Fruit fly (Drosophila melanogaster) whole organism, embryonic: Measurements from ENCODE around the gene CG11912.

Experiments
- Asciz ChIP-seq: fragments of 200-800 bp; sonication (Bioruptor generic); optimal IDR thresholded peaks from 2 replicates; lab custom pipeline; 2017; ENCODE audit warnings: missing biosample characterization, mild to moderate bottlenecking, missing genetic modification characterization, missing genetic modification reagents
- Awh ChIP-seq: fragments of 200-800 bp; sonication (Bioruptor generic); IDR thresholded peaks from 2 replicates; pipeline ENCODE4, ENCODE4 v1.3.6; 2022; ENCODE audit warnings: missing biosample characterization, missing genetic modification characterization
- CG10366 ChIP-seq: fragments of 200-800 bp; sonication (Bioruptor generic); IDR thresholded peaks from 2 replicates; pipeline ENCODE4 v1.3.6; 2022; ENCODE audit warnings: missing biosample characterization, missing genetic modification characterization
- CG10959 ChIP-seq: fragments of 200-800 bp; sonication (Bioruptor generic); IDR thresholded peaks from 2 replicates; pipeline ENCODE4 v1.3.6; 2022; ENCODE audit warnings: missing biosample characterization, missing genetic modification characterization
- CG11093 ChIP-seq: fragments of 200-800 bp; sonication (Bioruptor generic); IDR thresholded peaks from 3 replicates; pipeline ENCODE4 v1.3.6; 2022; ENCODE audit warnings: missing biosample characterization, missing genetic modification characterization
- CG11504 ChIP-seq: fragments of 200-800 bp; sonication (Bioruptor generic); optimal IDR thresholded peaks from 3 replicates; lab custom pipeline; 2019; ENCODE audit warnings: missing biosample characterization, mild to moderate bottlenecking, missing genetic modification characterization, moderate library complexity
- CG11696 ChIP-seq: fragments of 200-800 bp; sonication (Bioruptor generic); IDR thresholded peaks from 2 replicates; pipeline ENCODE4 v1.3.6; 2022; ENCODE audit warnings: missing biosample characterization, missing genetic modification characterization
- CG12104 ChIP-seq: fragments of 200-800 bp; sonication (Bioruptor generic); optimal IDR thresholded peaks from 3 replicates; lab custom pipeline; 2016; ENCODE audit warnings: missing biosample characterization, missing genetic modification characterization
- CG12236 ChIP-seq: fragments of 200-800 bp; sonication (Bioruptor generic); optimal IDR thresholded peaks from 2 replicates; lab custom pipeline; 2016; ENCODE audit warnings: missing biosample characterization, missing genetic modification characterization
- CG12769 ChIP-seq: fragments of 200-800 bp; sonication (Bioruptor generic); optimal IDR thresholded peaks from 2 replicates; lab custom pipeline; 2019; ENCODE audit warnings: missing biosample characterization, mild to moderate bottlenecking, missing genetic modification characterization, moderate library complexity
- CG15479 ChIP-seq: fragments of 200-800 bp; sonication (Bioruptor generic); optimal IDR thresholded peaks from 3 replicates; lab custom pipeline; 2019; ENCODE audit warnings: missing biosample characterization, mild to moderate bottlenecking, missing genetic modification characterization, moderate library complexity
- CG18599 ChIP-seq: fragments of 200-800 bp; sonication (Bioruptor generic); optimal IDR thresholded peaks from 3 replicates; lab custom pipeline; 2017; ENCODE audit warnings: missing biosample characterization, missing genetic modification characterization, mild to moderate bottlenecking, moderate library complexity, missing genetic modification reagents
- CG18764 ChIP-seq: fragments of 200-800 bp; sonication (Bioruptor generic); optimal IDR thresholded peaks from 3 replicates; lab custom pipeline; 2016; ENCODE audit warnings: missing biosample characterization, missing genetic modification characterization
- CG2712 ChIP-seq: fragments of 200-800 bp; optimal IDR thresholded peaks from 3 replicates; lab custom pipeline; 2019; ENCODE audit warnings: missing biosample characterization, mild to moderate bottlenecking, missing genetic modification characterization, moderate library complexity
- CG3065 ChIP-seq: fragments of 200-800 bp; sonication (Bioruptor generic); optimal IDR thresholded peaks from 2 replicates; lab custom pipeline; 2016; ENCODE audit warnings: missing biosample characterization, missing genetic modification characterization
- CG31441 ChIP-seq: fragments of 200-800 bp; sonication (Bioruptor generic); IDR thresholded peaks from 2 replicates; pipeline ENCODE4 v1.3.6; 2022; ENCODE audit warnings: missing biosample characterization, missing genetic modification characterization
- CG3847 ChIP-seq: fragments of 200-800 bp; sonication (Bioruptor generic); IDR thresholded peaks from 2 replicates; pipeline ENCODE4 v1.3.6; 2022; ENCODE audit warnings: missing biosample characterization, missing genetic modification characterization
- CG42726 ChIP-seq: fragments of 200-800 bp; sonication (Bioruptor generic); IDR thresholded peaks from 2 replicates; pipeline ENCODE4 v1.3.6; 2022; ENCODE audit warnings: missing biosample characterization, missing genetic modification characterization; ENCODE audit not compliant: partially characterized antibody
- CG7745 ChIP-seq: fragments of 200-800 bp; sonication (Bioruptor generic); optimal IDR thresholded peaks from 2 replicates; lab custom pipeline; 2018; ENCODE audit warnings: missing biosample characterization, mild to moderate bottlenecking, missing genetic modification characterization, moderate library complexity
- Dad ChIP-seq: fragments of 200-800 bp; sonication (Bioruptor generic); optimal IDR thresholded peaks from 3 replicates; lab custom pipeline; 2016; ENCODE audit warnings: missing biosample characterization, missing genetic modification characterization
- Dip3 ChIP-seq: fragments of 200-800 bp; sonication (Bioruptor generic); optimal IDR thresholded peaks from 3 replicates; lab custom pipeline; 2016; ENCODE audit warnings: missing biosample characterization, missing genetic modification characterization
- Dref ChIP-seq: fragments of 200-800 bp; sonication (Bioruptor generic); IDR thresholded peaks from 2 replicates; pipeline ENCODE4 v1.3.6; 2022; ENCODE audit warnings: missing biosample characterization, missing genetic modification characterization
- Gsc ChIP-seq: fragments of 200-800 bp; sonication (Bioruptor generic); IDR thresholded peaks from 2 replicates; pipeline ENCODE4 v1.3.6; 2022; ENCODE audit warnings: missing biosample characterization, missing genetic modification characterization
- HLHmδ ChIP-seq: fragments of 200-800 bp; sonication (Bioruptor generic); optimal IDR thresholded peaks from 2 replicates; lab custom pipeline; 2018; ENCODE audit warnings: missing biosample characterization, mild to moderate bottlenecking, missing genetic modification characterization, moderate library complexity
- Hr39 ChIP-seq: fragments of >200 bp; optimal IDR thresholded peaks from 2 replicates; lab custom pipeline; 2017
- Lhr ChIP-seq: fragments of 200-800 bp; sonication (Bioruptor generic); optimal IDR thresholded peaks from 3 replicates; lab custom pipeline; 2017; ENCODE audit warnings: mild to moderate bottlenecking, missing biosample characterization, missing genetic modification reagents, missing genetic modification characterization
- Oaz ChIP-seq: fragments of 200-800 bp; sonication (Bioruptor generic); IDR thresholded peaks from 2 replicates; pipeline ENCODE4 v1.3.6; 2022; ENCODE audit warnings: missing biosample characterization, missing genetic modification characterization
- Taf1 ChIP-seq: fragments of 200-800 bp; sonication (Bioruptor generic); IDR thresholded peaks from 2 replicates; pipeline ENCODE4 v1.3.6; 2022; ENCODE audit warnings: missing biosample characterization, missing genetic modification characterization
- Xrp1 ChIP-seq: fragments of 200-800 bp; sonication (Bioruptor generic); IDR thresholded peaks from 2 replicates; pipeline ENCODE4 v1.3.6; 2022; ENCODE audit warnings: missing biosample characterization, missing genetic modification characterization
- ac ChIP-seq: fragments of 200-800 bp; sonication (Bioruptor generic); optimal IDR thresholded peaks from 3 replicates; lab custom pipeline; 2017; ENCODE audit warnings: missing biosample characterization, mild to moderate bottlenecking, missing genetic modification characterization
- ash1 ChIP-seq: fragments of 200-800 bp; sonication (Bioruptor generic); optimal IDR thresholded peaks from 2 replicates; lab custom pipeline; 2018; ENCODE audit warnings: missing biosample characterization, mild to moderate bottlenecking, missing genetic modification characterization
- cad ChIP-seq: fragments of >200 bp; optimal IDR thresholded peaks from 2 replicates; lab custom pipeline; 2017; ENCODE audit warnings: missing biosample characterization, missing genetic modification characterization
- caup ChIP-seq: fragments of 200-800 bp; sonication (Bioruptor generic); optimal IDR thresholded peaks from 3 replicates; lab custom pipeline; 2017; ENCODE audit warnings: missing biosample characterization, mild to moderate bottlenecking, missing genetic modification characterization, moderate library complexity; ENCODE audit not compliant: severe bottlenecking
- chinmo ChIP-seq: fragments of 200-800 bp; sonication (Bioruptor generic); IDR thresholded peaks from 4 replicates; pipeline ENCODE4 v1.3.6; 2022; ENCODE audit warnings: missing biosample characterization, missing genetic modification characterization; ENCODE audit not compliant: partially characterized antibody
- dati ChIP-seq: fragments of 200-800 bp; sonication (Bioruptor generic); IDR thresholded peaks from 2 replicates; pipeline ENCODE4 v1.3.6; 2022; ENCODE audit warnings: missing biosample characterization, missing genetic modification characterization
- dysf ChIP-seq: fragments of 200-800 bp; sonication (Bioruptor generic); IDR thresholded peaks from 3 replicates; pipeline ENCODE4 v1.3.6; 2022; ENCODE audit warnings: missing biosample characterization, missing genetic modification characterization
- emc ChIP-seq: fragments of 200-800 bp; sonication (Bioruptor generic); optimal IDR thresholded peaks from 2 replicates; lab custom pipeline; 2016; ENCODE audit warnings: missing biosample characterization, missing genetic modification characterization
- eve ChIP-seq, 2 experiments: fragments of >200 bp; optimal IDR thresholded peaks; 2 replicates each; lab custom pipeline; 2017; ENCODE audit warnings: missing biosample characterization in 2 of 2, missing genetic modification characterization in 2 of 2
- onecut ChIP-seq: fragments of 200-800 bp; sonication (Bioruptor generic); IDR thresholded peaks from 2 replicates; pipeline ENCODE4 v1.3.6; 2022; ENCODE audit warnings: missing biosample characterization, missing genetic modification characterization
- pfk ChIP-seq: fragments of 200-800 bp; sonication (Bioruptor generic); optimal IDR thresholded peaks from 2 replicates; lab custom pipeline; 2018; ENCODE audit warnings: missing biosample characterization, mild to moderate bottlenecking, missing genetic modification characterization, moderate library complexity
- pnt ChIP-seq: fragments of 200-800 bp; sonication (Bioruptor generic); optimal IDR thresholded peaks from 3 replicates; lab custom pipeline; 2016; ENCODE audit warnings: missing biosample characterization, missing genetic modification characterization
- schlank ChIP-seq: fragments of 200-800 bp; sonication (Bioruptor generic); optimal IDR thresholded peaks from 2 replicates; lab custom pipeline; 2018; ENCODE audit warnings: missing biosample characterization, mild to moderate bottlenecking, missing genetic modification characterization
- sens-2 ChIP-seq: fragments of 200-800 bp; sonication (Bioruptor generic); IDR thresholded peaks from 2 replicates; pipeline ENCODE4 v1.3.6; 2022; ENCODE audit warnings: missing biosample characterization, missing genetic modification characterization
- shn ChIP-seq: fragments of 200-800 bp; sonication (Bioruptor generic); optimal IDR thresholded peaks from 3 replicates; lab custom pipeline; 2016; ENCODE audit warnings: missing biosample characterization, missing genetic modification characterization
- stwl ChIP-seq: fragments of 200-800 bp; sonication (Bioruptor generic); optimal IDR thresholded peaks from 3 replicates; lab custom pipeline; 2018; ENCODE audit warnings: missing biosample characterization, mild to moderate bottlenecking, missing genetic modification characterization, moderate library complexity
- tio ChIP-seq: fragments of 200-800 bp; sonication (Bioruptor generic); optimal IDR thresholded peaks from 2 replicates; lab custom pipeline; 2017; ENCODE audit warnings: missing biosample characterization, missing genetic modification characterization, inconsistent platforms
- tll ChIP-seq, 2 experiments: fragments of 200-800 bp in 1 of 2; fragments of >200 bp in 1 of 2; sonication (Bioruptor generic) in 1 of 2; optimal IDR thresholded peaks; 2 replicates each; lab custom pipeline; 2017 to 2019; ENCODE audit warnings: missing biosample characterization in 2 of 2, missing genetic modification characterization in 2 of 2, mild to moderate bottlenecking in 1 of 2, moderate library complexity in 1 of 2
- tna ChIP-seq: fragments of 200-800 bp; sonication (Bioruptor generic); IDR thresholded peaks from 2 replicates; pipeline ENCODE4 v1.3.6; 2022; ENCODE audit warnings: missing biosample characterization, missing genetic modification characterization; ENCODE audit not compliant: partially characterized antibody
- unc-4 ChIP-seq: fragments of 200-800 bp; sonication (Bioruptor generic); IDR thresholded peaks from 2 replicates; pipeline ENCODE4 v1.3.6; 2022; ENCODE audit warnings: missing biosample characterization, missing genetic modification characterization; ENCODE audit not compliant: partially characterized antibody
- wdn ChIP-seq: fragments of 200-800 bp; sonication (Bioruptor generic); IDR thresholded peaks from 2 replicates; pipeline ENCODE4 v1.3.6; 2022; ENCODE audit warnings: missing biosample characterization, missing genetic modification characterization
- yki ChIP-seq: fragments of >200 bp; optimal IDR thresholded peaks from 3 replicates; lab custom pipeline; 2018

CG11912 gene

DNA sequence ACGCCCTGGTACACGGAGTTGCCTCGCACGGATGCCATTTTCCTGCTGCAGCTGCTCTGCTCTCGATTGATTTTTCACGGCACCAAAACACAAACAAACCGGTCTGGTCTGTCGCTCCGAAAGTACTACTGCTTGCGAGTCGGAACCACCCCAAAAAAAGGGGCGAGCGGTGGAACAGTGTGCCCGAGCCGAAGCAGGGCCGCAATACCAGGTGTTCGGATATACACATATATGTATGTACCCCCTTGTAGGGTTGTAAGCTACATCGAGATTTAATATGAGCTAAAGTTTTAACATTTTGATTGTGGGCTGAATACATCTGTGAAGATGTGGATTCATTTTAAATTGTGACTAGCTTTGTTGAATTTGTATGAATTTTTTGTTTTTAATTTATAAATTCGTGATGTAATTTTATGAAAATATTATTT is 33.4 kb downstream of the CG11912 start (continued):
- 0 out of 2 replicates have a peak, but pooled peaks have one; percentile 14 for TF ChIP-seq tna
- TF ChIP-seq ac = peak; percentile 19
- 0 out of 2 replicates have a peak, but pooled peaks have one; percentile 33 for TF ChIP-seq sens-2 (GFP tag; lab: Robert Waterston, UW)
- peak; percentile 52 for TF ChIP-seq Asciz
- TF ChIP-seq caup (GFP tag; lab: Kevin White, UChicago) = peak; percentile 71
- peak; percentile 45 for TF ChIP-seq CG2712 (tag; lab: Kevin White, UChicago)
- no peak for TF ChIP-seq CG11696
- no peak for TF ChIP-seq Hr39 (lab: Kevin White, UChicago)
- TF ChIP-seq Xrp1 (GFP tag; lab: Robert Waterston, UW) = peak; percentile 56; the same call in 1 of the 2 replicates
- peak; percentile 50 for TF ChIP-seq Lhr (GFP tag; lab: Kevin White, UChicago)
- no peak for TF ChIP-seq CG10366 (GFP tag; lab: Robert Waterston, UW)
- peak; percentile 1 for TF ChIP-seq pnt (GFP tag; lab: Kevin White, UChicago)
- TF ChIP-seq Awh (GFP tag; lab: Robert Waterston, UW) = peak; percentile 53
- no peak; the same call in 1 of the 2 replicates for TF ChIP-seq CG31441 (GFP tag; lab: Robert Waterston, UW)
- peak; percentile 52 for TF ChIP-seq CG3847 (GFP tag; lab: Robert Waterston, UW)
- TF ChIP-seq HLHmδ (GFP tag; lab: Kevin White, UChicago) = peak; percentile 92
- peak; percentile 69 for TF ChIP-seq CG12769 (tag; lab: Kevin White, UChicago)
- no peak for TF ChIP-seq CG7745 (tag; lab: Kevin White, UChicago)
- TF ChIP-seq cad (GFP tag; lab: Kevin White, UChicago) = no peak
- TF ChIP-seq tio = no peak
- TF ChIP-seq tll (GFP tag; optimal IDR thresholded peaks at IDR 0.05; lab: Kevin White, UChicago) = no peak
- TF ChIP-seq pfk (GFP tag; lab: Kevin White, UChicago) = peak; percentile 4
- TF ChIP-seq CG11093 = no peak
- TF ChIP-seq Oaz (GFP tag; lab: Robert Waterston, UW) = no peak
- no peak for TF ChIP-seq emc
- TF ChIP-seq Taf1 (GFP tag; lab: Robert Waterston, UW) = no peak
- no peak for TF ChIP-seq CG12104 (GFP tag; lab: Kevin White, UChicago)
- TF ChIP-seq CG18764 (GFP tag; lab: Kevin White, UChicago) = no peak
- TF ChIP-seq CG11504 (tag; lab: Kevin White, UChicago) = peak; percentile 70
- peak; percentile 74 for TF ChIP-seq CG42726 (GFP tag; lab: Robert Waterston, UW)
- TF ChIP-seq CG18599 = peak; percentile 70
- no peak for TF ChIP-seq CG15479
- peak; percentile 43; the same call in 1 of the 2 replicates for TF ChIP-seq unc-4 (GFP tag; lab: Robert Waterston, UW)
- peak; percentile 50 for TF ChIP-seq shn (GFP tag; lab: Kevin White, UChicago)
- no peak for TF ChIP-seq yki (lab: Kevin White, UChicago)
- no peak for TF ChIP-seq CG10959 (GFP tag; lab: Robert Waterston, UW)
- TF ChIP-seq stwl = peak; percentile 77
- no peak for TF ChIP-seq Gsc
- peak; percentile 60 for TF ChIP-seq CG3065 (GFP tag; lab: Kevin White, UChicago)
- 0 out of 2 replicates have a peak, but pooled peaks have one; percentile 27 for TF ChIP-seq wdn (GFP tag; lab: Robert Waterston, UW)
- peak; percentile 5 for TF ChIP-seq Dad (GFP tag; lab: Kevin White, UChicago)
- no peak for TF ChIP-seq schlank (tag; lab: Kevin White, UChicago)
- TF ChIP-seq onecut (GFP tag; lab: Robert Waterston, UW) = peak; percentile 91
- TF ChIP-seq Dip3 (GFP tag; lab: Kevin White, UChicago) = peak; percentile 54
- TF ChIP-seq Dref (GFP tag; lab: Robert Waterston, UW) = peak; percentile 43
- TF ChIP-seq ash1 (GFP tag; lab: Kevin White, UChicago) = no peak
- TF ChIP-seq dysf = 0 out of 3 replicates have a peak, but pooled peaks have one; percentile 42
- TF ChIP-seq dati (GFP tag; lab: Robert Waterston, UW) = no peak
- no peak for TF ChIP-seq CG12236
- TF ChIP-seq eve (GFP tag; optimal IDR thresholded peaks at IDR 0.05; lab: Kevin White, UChicago) = no peak
- peak; percentile 5; the same call in 1 of the 4 replicates for TF ChIP-seq chinmo (GFP tag; lab: Robert Waterston, UW)
